Worm (Caenorhabditis elegans) whole organism, early embryonic: ENCODE results near the gene alfa-1.

ENCODE experiments used
- ama-1 ChIP-seq: fragments of 150-350 bp; optimal IDR thresholded peaks from 2 replicates; lab custom pipeline; 2014
- tbx-37 ChIP-seq: fragments of 200-800 bp; sonication (Bioruptor generic); conservative IDR thresholded peaks from 2 replicates; pipeline ENCODE4 v1.3.6; 2022; ENCODE audit warnings: missing genetic modification reagents, missing genetic modification characterization, missing compliant biosample characterization

- TF ChIP-seq ama-1 (lab: Kevin White, UChicago) (no peak), tbx-37 (GFP tag; lab: Robert Waterston, UW) (no peak)
Measured at ce11 chrII:7615318-7615891, 46.9 kb downstream of the alfa-1 start.
